Worm (Caenorhabditis elegans) whole organism, mixed stage, embryonic: Measurements from ENCODE around the gene sbsp-1.
A peak's percentile ranks its signal among the peaks of the same experiment; 100 is the strongest.

Source experiments
- M03D4.4 ChIP-seq: sonication (generic microtip); optimal IDR thresholded peaks from 2 replicates; lab custom pipeline; 2017; ENCODE audit warnings: mild to moderate bottlenecking, missing genetic modification characterization, missing compliant biosample characterization
- blmp-1 ChIP-seq: fragments of 150-350 bp; optimal IDR thresholded peaks from 2 replicates; lab custom pipeline; 2014; ENCODE audit warnings: missing biosample characterization, missing genetic modification characterization
- ceh-39 ChIP-seq: fragments of 150-350 bp; optimal IDR thresholded peaks from 2 replicates; lab custom pipeline; 2014; ENCODE audit warnings: missing biosample characterization, missing genetic modification characterization
- ceh-43 ChIP-seq: fragments of 200-800 bp; sonication (Bioruptor generic); optimal IDR thresholded peaks from 2 replicates; lab custom pipeline; 2018; ENCODE audit warnings: mild to moderate bottlenecking, missing genetic modification characterization, moderate library complexity, missing compliant biosample characterization
- ceh-83 ChIP-seq: fragments of 200-800 bp; sonication (Bioruptor generic); optimal IDR thresholded peaks from 2 replicates; lab custom pipeline; 2018; ENCODE audit warnings: mild to moderate bottlenecking, missing genetic modification characterization, missing compliant biosample characterization
- ces-1 ChIP-seq: fragments of 150-350 bp; optimal IDR thresholded peaks from 2 replicates; lab custom pipeline; 2014; ENCODE audit warnings: missing biosample characterization, missing genetic modification reagents, missing genetic modification characterization
- cnd-1 ChIP-seq: fragments of 200-800 bp; sonication (Bioruptor generic); optimal IDR thresholded peaks from 2 replicates; lab custom pipeline; 2018; ENCODE audit warnings: mild to moderate bottlenecking, missing genetic modification characterization, missing compliant biosample characterization
- drap-1 ChIP-seq: fragments of 200-800 bp; sonication (Bioruptor generic); optimal IDR thresholded peaks from 3 replicates; lab custom pipeline; 2018; ENCODE audit warnings: mild to moderate bottlenecking, missing genetic modification characterization, missing compliant biosample characterization
- elt-1 ChIP-seq: sonication (generic microtip); optimal IDR thresholded peaks from 2 replicates; lab custom pipeline; 2017; ENCODE audit warnings: missing genetic modification characterization, mild to moderate bottlenecking, missing compliant biosample characterization, antibody characterized with exemption, moderate library complexity, borderline replicate concordance; ENCODE audit not compliant: insufficient read depth
- elt-3 ChIP-seq: fragments of 150-350 bp; optimal IDR thresholded peaks from 2 replicates; lab custom pipeline; 2014; ENCODE audit warnings: missing biosample characterization, missing genetic modification characterization
- flh-1 ChIP-seq: fragments of 200-800 bp; sonication (Bioruptor generic); optimal IDR thresholded peaks from 2 replicates; lab custom pipeline; 2018; ENCODE audit warnings: mild to moderate bottlenecking, missing genetic modification characterization, moderate library complexity, missing compliant biosample characterization
- hlh-1 ChIP-seq: fragments of 150-350 bp; optimal IDR thresholded peaks from 2 replicates; lab custom pipeline; 2014; ENCODE audit warnings: missing biosample characterization, missing genetic modification reagents, missing genetic modification characterization
- lin-13 ChIP-seq: fragments of 150-350 bp; optimal IDR thresholded peaks from 2 replicates; lab custom pipeline; 2014; ENCODE audit warnings: missing biosample characterization, missing genetic modification characterization
- lin-32 ChIP-seq: fragments of 200-800 bp; sonication (Bioruptor generic); optimal IDR thresholded peaks from 2 replicates; lab custom pipeline; 2018; ENCODE audit warnings: mild to moderate bottlenecking, missing genetic modification characterization, missing compliant biosample characterization
- lsy-2 ChIP-seq: fragments of 150-350 bp; optimal IDR thresholded peaks from 2 replicates; lab custom pipeline; 2014; ENCODE audit warnings: missing biosample characterization, missing genetic modification characterization
- mep-1 ChIP-seq: fragments of 150-350 bp; optimal IDR thresholded peaks from 2 replicates; lab custom pipeline; 2017; ENCODE audit warnings: missing biosample characterization, missing genetic modification reagents, missing genetic modification characterization, inconsistent platforms
- mls-2 ChIP-seq: sonication (generic microtip); optimal IDR thresholded peaks from 2 replicates; lab custom pipeline; 2016; ENCODE audit warnings: mild to moderate bottlenecking, missing genetic modification characterization, moderate library complexity, missing compliant biosample characterization
- nhr-12 ChIP-seq: fragments of 150-350 bp; optimal IDR thresholded peaks from 2 replicates; lab custom pipeline; 2014; ENCODE audit warnings: missing biosample characterization, missing genetic modification characterization
- nhr-2 ChIP-seq: fragments of 150-350 bp; optimal IDR thresholded peaks from 2 replicates; lab custom pipeline; 2014; ENCODE audit warnings: missing biosample characterization, missing genetic modification characterization
- nhr-237 ChIP-seq: fragments of 150-350 bp; optimal IDR thresholded peaks from 2 replicates; lab custom pipeline; 2014; ENCODE audit warnings: missing biosample characterization, missing genetic modification characterization
- nhr-28 ChIP-seq: fragments of 150-350 bp; optimal IDR thresholded peaks from 2 replicates; lab custom pipeline; 2014; ENCODE audit warnings: missing biosample characterization, missing genetic modification characterization
- nhr-76 ChIP-seq: sonication (generic microtip); optimal IDR thresholded peaks from 2 replicates; lab custom pipeline; 2017; ENCODE audit warnings: missing biosample characterization, missing genetic modification characterization
- pha-4 ChIP-seq: fragments of 150-350 bp; optimal IDR thresholded peaks from 2 replicates; lab custom pipeline; 2018; ENCODE audit warnings: missing biosample characterization, missing genetic modification reagents, missing genetic modification characterization
- sem-2 ChIP-seq: fragments of 200-800 bp; sonication (Bioruptor generic); optimal IDR thresholded peaks from 2 replicates; lab custom pipeline; 2018; ENCODE audit warnings: mild to moderate bottlenecking, missing genetic modification characterization, missing compliant biosample characterization
- snpc-4 ChIP-seq: fragments of 150-350 bp; optimal IDR thresholded peaks from 2 replicates; lab custom pipeline; 2014; ENCODE audit warnings: missing biosample characterization, missing genetic modification characterization
- sptf-1 ChIP-seq: sonication (generic microtip); optimal IDR thresholded peaks from 2 replicates; lab custom pipeline; 2017; ENCODE audit warnings: mild to moderate bottlenecking, missing genetic modification characterization, moderate library complexity, missing compliant biosample characterization
- unc-120 ChIP-seq: sonication (generic microtip); optimal IDR thresholded peaks from 2 replicates; lab custom pipeline; 2017; ENCODE audit warnings: missing genetic modification characterization, missing compliant biosample characterization; ENCODE audit not compliant: poor library complexity, severe bottlenecking
- unc-39 ChIP-seq: fragments of 150-350 bp; optimal IDR thresholded peaks from 2 replicates; lab custom pipeline; 2014; ENCODE audit warnings: missing biosample characterization, missing genetic modification characterization
- unc-62 ChIP-seq: fragments of 150-350 bp; optimal IDR thresholded peaks from 2 replicates; lab custom pipeline; 2014; ENCODE audit warnings: missing biosample characterization, missing genetic modification reagents, missing genetic modification characterization
- zip-8 ChIP-seq: fragments of 150-350 bp; optimal IDR thresholded peaks from 2 replicates; lab custom pipeline; 2014; ENCODE audit warnings: missing biosample characterization, missing genetic modification characterization
- ztf-11 ChIP-seq: fragments of 150-350 bp; optimal IDR thresholded peaks from 2 replicates; lab custom pipeline; 2014; ENCODE audit warnings: missing biosample characterization, missing genetic modification characterization

The sbsp-1 gene

ce11 chrIII:10810837-10811814 is 21.6 kb upstream of the sbsp-1 start:
- TF ChIP-seq sem-2 (GFP tag; lab: Kevin White, UChicago) (no peak), ztf-11 (no peak), ceh-39 (no peak), ceh-43 (no peak), unc-39 (no peak), pha-4 (tag; lab: Kevin White, UChicago) (no peak), cnd-1 (tag; lab: Kevin White, UChicago) (peak; percentile 1), mls-2 (peak; percentile 9), zip-8 (no peak), lin-32 (GFP tag; lab: Kevin White, UChicago) (no peak), hlh-1 (tag; lab: Kevin White, UChicago) (no peak), sptf-1 (tag; lab: Kevin White, UChicago) (peak; percentile 7)
- TF ChIP-seq, all 35 proteins: peak for 3

DNA sequence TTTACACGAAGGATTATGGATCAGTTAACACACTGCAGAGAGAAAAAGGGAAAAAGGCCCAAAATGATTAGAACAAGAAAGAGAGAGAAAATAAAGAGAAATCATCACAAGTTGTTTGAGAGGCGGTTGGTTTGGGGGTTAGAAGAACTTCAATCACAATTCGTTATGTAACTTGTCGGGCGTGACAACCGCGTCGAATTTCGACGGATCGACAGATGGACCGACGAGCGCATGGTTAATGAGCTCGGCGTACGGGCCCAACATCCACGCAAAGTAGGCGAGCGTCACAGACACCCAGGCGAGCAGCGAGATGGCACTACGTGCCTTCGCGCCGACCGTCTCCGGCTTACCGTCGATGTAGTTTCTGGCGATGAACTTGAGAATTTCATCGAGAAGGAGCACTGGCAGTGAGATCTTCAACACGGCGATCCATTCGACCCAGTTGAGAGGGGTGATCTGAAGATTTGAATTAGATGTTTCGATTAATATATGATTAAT is 19.9 kb upstream of the sbsp-1 start:
- TF ChIP-seq lin-13 (tag; lab: Kevin White, UChicago) (no peak), nhr-76 (tag; lab: Kevin White, UChicago) (no peak), drap-1 (GFP tag; lab: Kevin White, UChicago) (no peak), nhr-2 (tag; lab: Kevin White, UChicago) (no peak), blmp-1 (tag; lab: Kevin White, UChicago) (no peak), mep-1 (no peak), elt-1 (tag; lab: Kevin White, UChicago) (no peak), ceh-39 (no peak), pha-4 (tag; lab: Kevin White, UChicago) (no peak), hlh-1 (tag; lab: Kevin White, UChicago) (no peak), mls-2 (no peak), cnd-1 (tag; lab: Kevin White, UChicago) (no peak), lin-32 (GFP tag; lab: Kevin White, UChicago) (no peak), unc-62 (GFP tag; lab: Kevin White, UChicago) (no peak), snpc-4 (tag; lab: Kevin White, UChicago) (no peak), zip-8 (no peak), flh-1 (no peak), unc-39 (no peak), ztf-11 (no peak), ceh-43 (no peak)

DNA sequence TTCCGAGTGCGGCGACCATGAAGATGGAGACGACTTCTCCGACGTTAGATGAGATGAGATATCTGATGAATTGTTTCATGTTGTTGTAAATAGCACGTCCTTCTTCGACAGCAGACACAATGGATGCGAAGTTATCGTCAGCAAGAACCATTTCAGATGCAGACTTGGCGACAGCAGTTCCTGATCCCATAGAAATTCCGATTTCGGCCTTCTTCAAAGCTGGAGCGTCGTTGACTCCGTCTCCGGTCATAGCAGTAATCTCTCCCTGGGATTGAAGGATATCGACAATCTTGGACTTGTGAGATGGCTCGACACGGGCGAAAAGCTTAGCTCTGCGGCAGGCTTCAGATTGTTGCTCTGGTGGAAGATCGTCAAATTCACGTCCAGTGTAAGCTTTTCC is 18.9 kb upstream of the sbsp-1 start:
- TF ChIP-seq drap-1 (GFP tag; lab: Kevin White, UChicago) (no peak), elt-1 (tag; lab: Kevin White, UChicago) (no peak), nhr-12 (no peak), nhr-237 (no peak), ceh-43 (no peak)

- no peak for TF ChIP-seq lin-13 (tag; lab: Kevin White, UChicago)
- TF ChIP-seq ceh-43: no peak
- no peak for TF ChIP-seq ceh-39
- TF ChIP-seq unc-62 (GFP tag; lab: Kevin White, UChicago): no peak
- no peak for TF ChIP-seq unc-120 (tag; lab: Kevin White, UChicago)
- TF ChIP-seq M03D4.4 (tag; lab: Kevin White, UChicago): no peak
- TF ChIP-seq cnd-1 (tag; lab: Kevin White, UChicago): no peak
- no peak for TF ChIP-seq ces-1 (GFP tag; lab: Kevin White, UChicago)
- no peak for TF ChIP-seq elt-3 (tag; lab: Kevin White, UChicago)
- TF ChIP-seq lsy-2 (tag; lab: Kevin White, UChicago): no peak
- no peak for TF ChIP-seq pha-4 (tag; lab: Kevin White, UChicago)
- no peak for TF ChIP-seq ztf-11
- no peak for TF ChIP-seq nhr-2 (tag; lab: Kevin White, UChicago)
- no peak for TF ChIP-seq mls-2
- no peak for TF ChIP-seq nhr-28 (tag; lab: Kevin White, UChicago)
- TF ChIP-seq unc-39: no peak
- no peak for TF ChIP-seq ceh-83 (GFP tag; lab: Kevin White, UChicago)
Observed at ce11 chrIII:10815199-10815598, 17.5 kb upstream of the sbsp-1 start.
